Fruit fly (Drosophila melanogaster) ovary, adult (tissue): ENCODE results near the gene Prx5.

Experiments
- CG17801 ChIP-seq: fragments of 200-800 bp; optimal IDR thresholded peaks from 2 replicates; lab custom pipeline; 2019; ENCODE audit warnings: missing biosample characterization, mild to moderate bottlenecking, missing genetic modification characterization, moderate library complexity; ENCODE audit not compliant: partially characterized antibody

Gene Prx5

dm6 chr3R:18171983-18172967 lies 5.2 kb upstream of the Prx5 start:
- TF ChIP-seq CG17801 = peak; percentile 75

dm6 chr3R:18169982-18170531 lies 3.0 kb upstream of the Prx5 start:
- TF ChIP-seq CG17801 = no peak

dm6 chr3R:18168929-18169350 lies 1.9 kb upstream of the Prx5 start:
- no peak for TF ChIP-seq CG17801

dm6 chr3R:18168398-18168797 lies 1.3 kb upstream of the Prx5 start:
- TF ChIP-seq CG17801 = peak; percentile 23

- TF ChIP-seq CG17801 = peak; percentile 27
Measured at dm6 chr3R:18167416-18168237, 554 bp upstream of the Prx5 start, which contains the start of gene wrd. Gene wrd (plus strand): TSS chr3R:18167757.

- no peak for TF ChIP-seq CG17801
Measured at dm6 chr3R:18166261-18166720, 782 bp downstream of the Prx5 start.

dm6 chr3R:18164052-18164722 lies 2.9 kb downstream of the Prx5 start, which contains the start of the genes CG7218 and Cbp20:
Gene CG7218 (minus strand): TSS chr3R:18164397.
Gene Cbp20 (plus strand): TSS chr3R:18164661.
- TF ChIP-seq CG17801 = peak; percentile 50

dm6 chr3R:18160165-18160814 lies 6.8 kb downstream of the Prx5 start:
- TF ChIP-seq CG17801 = no peak

dm6 chr3R:18158401-18158800 lies 8.7 kb downstream of the Prx5 start, which contains the start of gene CG14315:
Gene CG14315 (plus strand): TSS chr3R:18158701.
- no peak for TF ChIP-seq CG17801

- TF ChIP-seq CG17801 = no peak
Measured at dm6 chr3R:18157459-18157858, 9.6 kb downstream of the Prx5 start.

- no peak for TF ChIP-seq CG17801
Measured at dm6 chr3R:18156608-18157007, 10.5 kb downstream of the Prx5 start.

- no peak for TF ChIP-seq CG17801
Measured at dm6 chr3R:18153698-18154097, 13.4 kb downstream of the Prx5 start.

dm6 chr3R:18151820-18152219 lies 15.3 kb downstream of the Prx5 start, which contains the start of gene CG14316:
Gene CG14316 (plus strand): TSS chr3R:18152120.
- TF ChIP-seq CG17801 = no peak

- TF ChIP-seq CG17801 = no peak
Measured at dm6 chr3R:18146629-18147028, 20.4 kb downstream of the Prx5 start.

dm6 chr3R:18144853-18145252 lies 22.2 kb downstream of the Prx5 start:
- TF ChIP-seq CG17801 = no peak
